Fruit fly (Drosophila melanogaster) whole organism: Measurements from ENCODE around the gene CG6443.

ENCODE experiments used
- EcR ChIP-seq, 2 experiments: fragments of >200 bp; optimal IDR thresholded peaks; 2 replicates each; lab custom pipeline; 2017; ENCODE audit warnings: missing biosample characterization in 2 of 2, missing genetic modification characterization in 2 of 2, missing genetic modification reagents in 2 of 2
- psq ChIP-seq: fragments of >200 bp; optimal IDR thresholded peaks from 2 replicates; lab custom pipeline; 2017

dm6 chr2L:10756049-10756448, 27.3 kb downstream of the CG6443 start, which contains the start of gene CG17124:
- TF ChIP-seq psq (lab: Kevin White, UChicago) (no peak), EcR (GFP tag; optimal IDR thresholded peaks at IDR 0.05; lab: Kevin White, UChicago) (no peak)
